Worm (Caenorhabditis elegans): ENCODE results near the gene cul-3.
A peak's percentile ranks its signal among the peaks of the same experiment; 100 is the strongest.

cul-3 gene

ce11 chrV:150059-150458, 27.2 kb upstream of the cul-3 start:
- TF ChIP-seq ceh-16 (tag; optimal IDR thresholded peaks at IDR 0.05) (no peak), nhr-23 (tag; optimal IDR thresholded peaks at IDR 0.05) (no peak), tbx-2 (tag; optimal IDR thresholded peaks at IDR 0.05) (no peak), R02D3.7 (tag; optimal IDR thresholded peaks at IDR 0.05) (no peak), ztf-11 (tag; optimal IDR thresholded peaks at IDR 0.05) (no peak), ceh-82 (tag; optimal IDR thresholded peaks at IDR 0.05) (no peak), eor-1 (tag; optimal IDR thresholded peaks at IDR 0.05) (no peak)

- TF ChIP-seq hmg-11 (tag; optimal IDR thresholded peaks at IDR 0.05) = no peak
- no peak for TF ChIP-seq ceh-9 (tag; optimal IDR thresholded peaks at IDR 0.05)
- peak; percentile 45 for TF ChIP-seq pqm-1 (tag; optimal IDR thresholded peaks at IDR 0.05)
- no peak for TF ChIP-seq aly-2 (tag; optimal IDR thresholded peaks at IDR 0.05)
Measured at ce11 chrV:151310-151709, 25.9 kb upstream of the cul-3 start, which contains the start of gene W03F9.4. TSS of gene W03F9.4 (minus strand) at chrV:151388.

- TF ChIP-seq snpc-4 (tag; optimal IDR thresholded peaks at IDR 0.05) (no peak), hmg-11 (tag; optimal IDR thresholded peaks at IDR 0.05) (peak; percentile 31)
Measured at ce11 chrV:152156-152555, 25.1 kb upstream of the cul-3 start.

ce11 chrV:153867-154266, 23.4 kb upstream of the cul-3 start:
- TF ChIP-seq lin-39 (tag; optimal IDR thresholded peaks at IDR 0.05) = no peak

ce11 chrV:155215-155614, 22.0 kb upstream of the cul-3 start:
- TF ChIP-seq lin-15B (tag; optimal IDR thresholded peaks at IDR 0.05) = peak; percentile 13
- no peak for TF ChIP-seq sea-2 (GFP tag; optimal IDR thresholded peaks at IDR 0.05)
- TF ChIP-seq ceh-28 (tag; optimal IDR thresholded peaks at IDR 0.05) = peak; percentile 9
- TF ChIP-seq nhr-43 (tag; optimal IDR thresholded peaks at IDR 0.05; ENCODE audit: poor library complexity, severe bottlenecking) = peak; percentile 52
- no peak for TF ChIP-seq jun-1 (tag; optimal IDR thresholded peaks at IDR 0.05)
- peak; percentile 41 for TF ChIP-seq pha-4 (tag; optimal IDR thresholded peaks at IDR 0.05)
- TF ChIP-seq elt-2 (tag; optimal IDR thresholded peaks at IDR 0.05) = peak; percentile 18
- TF ChIP-seq fos-1 (tag; optimal IDR thresholded peaks at IDR 0.05) = no peak
- TF ChIP-seq mdl-1 (tag; optimal IDR thresholded peaks at IDR 0.05) = peak; percentile 66
- TF ChIP-seq hmg-11 (tag; optimal IDR thresholded peaks at IDR 0.05) = peak; percentile 16
- no peak for TF ChIP-seq daf-12 (tag; optimal IDR thresholded peaks at IDR 0.05)
- TF ChIP-seq nfya-1 (tag; optimal IDR thresholded peaks at IDR 0.05; ENCODE audit: insufficient read depth) = peak; percentile 44

- no peak for TF ChIP-seq unc-62 (GFP tag; optimal IDR thresholded peaks at IDR 0.05)
- TF ChIP-seq ztf-4 (tag; optimal IDR thresholded peaks at IDR 0.05) = no peak
- no peak for TF ChIP-seq ceh-28 (tag; optimal IDR thresholded peaks at IDR 0.05)
- TF ChIP-seq pha-4 (tag; optimal IDR thresholded peaks at IDR 0.05) = peak; percentile 42
- no peak for TF ChIP-seq nhr-12 (tag; optimal IDR thresholded peaks at IDR 0.05)
- TF ChIP-seq egl-27 (tag; optimal IDR thresholded peaks at IDR 0.05) = no peak
- TF ChIP-seq hmg-11 (tag; optimal IDR thresholded peaks at IDR 0.05) = peak; percentile 41
- TF ChIP-seq fkh-2 (tag; optimal IDR thresholded peaks at IDR 0.05) = no peak
- peak; percentile 66 for TF ChIP-seq lin-15B (tag; optimal IDR thresholded peaks at IDR 0.05)
- TF ChIP-seq unc-39 (tag; optimal IDR thresholded peaks at IDR 0.05) = no peak
- TF ChIP-seq fkh-10 (GFP tag; optimal IDR thresholded peaks at IDR 0.05) = no peak
- TF ChIP-seq zag-1 (tag; optimal IDR thresholded peaks at IDR 0.05) = no peak
- peak; percentile 9 for TF ChIP-seq snpc-4 (tag; optimal IDR thresholded peaks at IDR 0.05)
- peak; percentile 65 for TF ChIP-seq nhr-23 (tag; optimal IDR thresholded peaks at IDR 0.05)
- TF ChIP-seq nhr-67 (tag; optimal IDR thresholded peaks at IDR 0.05) = no peak
- TF ChIP-seq nhr-43 (tag; optimal IDR thresholded peaks at IDR 0.05; ENCODE audit: poor library complexity, severe bottlenecking) = no peak
- TF ChIP-seq lin-39 (tag; optimal IDR thresholded peaks at IDR 0.05) = peak; percentile 9
- peak; percentile 64 for TF ChIP-seq nfya-1 (tag; optimal IDR thresholded peaks at IDR 0.05; ENCODE audit: insufficient read depth)
- no peak for TF ChIP-seq ceh-9 (tag; optimal IDR thresholded peaks at IDR 0.05)
- TF ChIP-seq sea-2 (GFP tag; optimal IDR thresholded peaks at IDR 0.05) = no peak
Measured at ce11 chrV:156044-156869, 21.0 kb upstream of the cul-3 start, which contains the start of gene ttb-1. TSS of gene ttb-1 (plus strand) at chrV:156819.

Data from whole organism, L3 larva.